Worm (Caenorhabditis elegans) whole organism, mixed stage, embryonic: ENCODE measurements around the gene Y67D8C.6.

Source experiments
- bed-3 ChIP-seq: fragments of 200-800 bp; sonication (Bioruptor generic); optimal IDR thresholded peaks from 3 replicates; lab custom pipeline; 2018; ENCODE audit warnings: mild to moderate bottlenecking, missing genetic modification characterization, moderate library complexity, missing compliant biosample characterization
- ces-1 ChIP-seq: fragments of 150-350 bp; optimal IDR thresholded peaks from 2 replicates; lab custom pipeline; 2014; ENCODE audit warnings: missing biosample characterization, missing genetic modification reagents, missing genetic modification characterization
- elt-3 ChIP-seq: fragments of 150-350 bp; optimal IDR thresholded peaks from 2 replicates; lab custom pipeline; 2014; ENCODE audit warnings: missing biosample characterization, missing genetic modification characterization
- mep-1 ChIP-seq: fragments of 150-350 bp; optimal IDR thresholded peaks from 2 replicates; lab custom pipeline; 2017; ENCODE audit warnings: missing biosample characterization, missing genetic modification reagents, missing genetic modification characterization, inconsistent platforms
- sptf-1 ChIP-seq: sonication (generic microtip); optimal IDR thresholded peaks from 2 replicates; lab custom pipeline; 2017; ENCODE audit warnings: mild to moderate bottlenecking, missing genetic modification characterization, moderate library complexity, missing compliant biosample characterization
- unc-39 ChIP-seq: fragments of 150-350 bp; optimal IDR thresholded peaks from 2 replicates; lab custom pipeline; 2014; ENCODE audit warnings: missing biosample characterization, missing genetic modification characterization
- ztf-11 ChIP-seq: fragments of 150-350 bp; optimal IDR thresholded peaks from 2 replicates; lab custom pipeline; 2014; ENCODE audit warnings: missing biosample characterization, missing genetic modification characterization

DNA sequence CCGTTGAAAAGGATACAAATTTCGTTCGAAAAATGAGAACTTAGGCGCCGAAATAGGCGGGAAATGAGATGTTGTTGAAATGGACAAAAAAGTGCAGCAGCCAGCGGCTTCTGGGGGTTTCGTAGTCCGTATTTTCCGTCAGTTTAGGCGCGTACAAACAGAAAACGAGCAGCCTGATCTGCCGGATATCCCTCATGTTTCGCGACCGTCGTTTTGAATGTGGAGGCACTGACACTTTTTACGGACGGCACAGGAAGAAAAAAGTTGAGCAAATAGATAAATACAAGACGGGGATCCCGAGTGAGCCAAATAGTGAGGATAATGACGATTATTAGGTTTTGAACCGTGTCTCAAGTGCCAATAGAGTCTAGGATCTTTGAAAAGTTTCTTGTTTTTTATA lies 13.0 kb upstream of the Y67D8C.6 start, which contains the start of gene Y67D8C.22:
- no peak for TF ChIP-seq ztf-11
- TF ChIP-seq ces-1 = no peak
- TF ChIP-seq unc-39 (tag; lab: Kevin White, UChicago) = no peak
- TF ChIP-seq sptf-1 (tag; lab: Kevin White, UChicago) = no peak
- no peak for TF ChIP-seq elt-3 (tag; lab: Kevin White, UChicago)
- no peak for TF ChIP-seq bed-3 (GFP tag; lab: Kevin White, UChicago)
- no peak for TF ChIP-seq mep-1
